Fruit fly (Drosophila melanogaster): ENCODE data around the gene CG9813.

DNA sequence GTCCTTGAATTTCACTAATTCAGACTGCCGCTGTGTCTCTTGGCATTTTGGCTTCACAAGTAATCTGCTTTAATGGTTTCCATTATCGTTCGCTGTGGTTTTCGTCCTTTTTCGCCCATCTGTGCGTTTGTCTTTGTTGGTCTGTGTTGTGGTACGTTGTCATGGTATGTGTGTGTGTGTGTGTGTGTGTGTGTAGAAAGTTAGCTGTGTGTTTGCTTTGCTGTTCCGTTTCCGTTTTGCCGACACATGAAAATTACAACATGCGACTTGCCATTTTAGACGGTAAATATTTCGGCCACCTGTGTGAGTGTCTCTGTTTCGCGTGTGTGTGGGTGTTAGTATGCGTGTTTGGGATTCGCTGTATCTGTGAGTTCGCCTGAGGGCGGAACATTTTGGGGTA, 22.6 kb downstream of the CG9813 start:
- no peak for TF ChIP-seq row (GFP tag; IDR thresholded peaks at IDR 0.05)
- TF ChIP-seq Fer1 (GFP tag; optimal IDR thresholded peaks at IDR 0.05) = no peak
- TF ChIP-seq CG6689 (GFP tag; IDR thresholded peaks at IDR 0.05) = no peak
- TF ChIP-seq CG6813 (GFP tag; optimal IDR thresholded peaks at IDR 0.05) = no peak
- no peak for TF ChIP-seq nerfin-2 (GFP tag; IDR thresholded peaks at IDR 0.05; ENCODE audit: partially characterized antibody)
- TF ChIP-seq MESR4 (GFP tag; optimal IDR thresholded peaks at IDR 0.05) = no peak
- TF ChIP-seq Hmr (GFP tag; optimal IDR thresholded peaks at IDR 0.05) = no peak
- TF ChIP-seq CG14441 (GFP tag; IDR thresholded peaks at IDR 0.05) = no peak
- no peak for TF ChIP-seq lov (optimal IDR thresholded peaks at IDR 0.05)
- no peak for TF ChIP-seq lov (GFP tag; IDR thresholded peaks at IDR 0.05)
- TF ChIP-seq CG33557 (GFP tag; optimal IDR thresholded peaks at IDR 0.05) = no peak
- no peak for TF ChIP-seq dmrt11E (tag; optimal IDR thresholded peaks at IDR 0.05)
- no peak for TF ChIP-seq yki (optimal IDR thresholded peaks at IDR 0.05)
- no peak for TF ChIP-seq ken (GFP tag; IDR thresholded peaks at IDR 0.05)
